Fruit fly (Drosophila melanogaster) whole organism, embryonic: ENCODE results near the gene TFAM.

Experiments used
- Aef1 ChIP-seq: fragments of 200-800 bp; sonication (Bioruptor generic); IDR thresholded peaks from 3 replicates; pipeline ENCODE4 v1.3.6; 2022; ENCODE audit warnings: missing biosample characterization, missing genetic modification characterization
- CG10959 ChIP-seq: fragments of 200-800 bp; sonication (Bioruptor generic); IDR thresholded peaks from 2 replicates; pipeline ENCODE4 v1.3.6; 2022; ENCODE audit warnings: missing biosample characterization, missing genetic modification characterization
- CG11398 ChIP-seq: fragments of 200-800 bp; sonication (Bioruptor generic); optimal IDR thresholded peaks from 2 replicates; lab custom pipeline; 2016; ENCODE audit warnings: missing biosample characterization, missing genetic modification characterization
- CG11696 ChIP-seq: fragments of 200-800 bp; sonication (Bioruptor generic); IDR thresholded peaks from 2 replicates; pipeline ENCODE4 v1.3.6; 2022; ENCODE audit warnings: missing biosample characterization, missing genetic modification characterization
- CG15011 ChIP-seq: fragments of 200-800 bp; sonication (Bioruptor generic); optimal IDR thresholded peaks from 3 replicates; lab custom pipeline; 2018; ENCODE audit warnings: missing biosample characterization, mild to moderate bottlenecking, missing genetic modification characterization
- CG1602 ChIP-seq: fragments of 200-800 bp; sonication (Bioruptor generic); optimal IDR thresholded peaks from 3 replicates; lab custom pipeline; 2016; ENCODE audit warnings: missing biosample characterization, missing genetic modification characterization
- CG4282 ChIP-seq: fragments of 200-800 bp; sonication (Bioruptor generic); optimal IDR thresholded peaks from 2 replicates; lab custom pipeline; 2016; ENCODE audit warnings: missing biosample characterization, missing genetic modification characterization
- CG4617 ChIP-seq: fragments of 200-800 bp; sonication (Bioruptor generic); optimal IDR thresholded peaks from 3 replicates; lab custom pipeline; 2016; ENCODE audit warnings: missing biosample characterization, missing genetic modification characterization, borderline replicate concordance
- CG4730 ChIP-seq: fragments of 200-800 bp; sonication (Bioruptor generic); IDR thresholded peaks from 2 replicates; pipeline ENCODE4 v1.3.6; 2022; ENCODE audit warnings: missing biosample characterization, missing genetic modification characterization
- CG4854 ChIP-seq: fragments of 200-800 bp; sonication (Bioruptor generic); optimal IDR thresholded peaks from 2 replicates; lab custom pipeline; 2016; ENCODE audit warnings: missing biosample characterization, missing genetic modification characterization, inconsistent platforms
- CG6791 ChIP-seq: fragments of 200-800 bp; sonication (Bioruptor generic); IDR thresholded peaks from 3 replicates; pipeline ENCODE4 v1.3.6; 2022; ENCODE audit warnings: missing biosample characterization, missing genetic modification characterization; ENCODE audit not compliant: partially characterized antibody
- CG7357 ChIP-seq: fragments of 200-800 bp; sonication (Bioruptor generic); IDR thresholded peaks from 3 replicates; pipeline ENCODE4 v1.3.6; 2022; ENCODE audit warnings: missing biosample characterization, missing genetic modification characterization
- CTCF ChIP-seq: fragments of 200-800 bp; sonication (Bioruptor generic); optimal IDR thresholded peaks from 2 replicates; lab custom pipeline; 2017; ENCODE audit warnings: missing biosample characterization, mild to moderate bottlenecking, missing genetic modification characterization, moderate library complexity
- D ChIP-seq, 2 experiments: fragments of 200-800 bp in 1 of 2; fragments of >200 bp in 1 of 2; sonication (Bioruptor generic) in 1 of 2; optimal IDR thresholded peaks; 2 replicates in 1 of 2; 3 replicates in 1 of 2; lab custom pipeline; 2017; ENCODE audit warnings: mild to moderate bottlenecking in 1 of 2, missing biosample characterization in 1 of 2, missing genetic modification characterization in 1 of 2, missing genetic modification reagents in 1 of 2
- Dek ChIP-seq: fragments of 200-800 bp; sonication (Bioruptor generic); optimal IDR thresholded peaks from 3 replicates; lab custom pipeline; 2019; ENCODE audit warnings: missing biosample characterization, mild to moderate bottlenecking, missing genetic modification characterization, moderate library complexity
- Doc3 ChIP-seq: fragments of 200-800 bp; sonication (Bioruptor generic); IDR thresholded peaks from 3 replicates; pipeline ENCODE4 v1.3.6; 2022; ENCODE audit warnings: missing biosample characterization, missing genetic modification characterization; ENCODE audit not compliant: partially characterized antibody
- Ets65A ChIP-seq: fragments of 200-800 bp; sonication (Bioruptor generic); peaks from one replicate; lab custom pipeline; 2016; ENCODE audit warnings: missing biosample characterization, missing genetic modification characterization
- Fer3 ChIP-seq: fragments of 200-800 bp; sonication (Bioruptor generic); optimal IDR thresholded peaks from 2 replicates; lab custom pipeline; 2018; ENCODE audit warnings: missing biosample characterization, mild to moderate bottlenecking, missing genetic modification characterization, moderate library complexity
- HLHmδ ChIP-seq: fragments of 200-800 bp; sonication (Bioruptor generic); optimal IDR thresholded peaks from 2 replicates; lab custom pipeline; 2018; ENCODE audit warnings: missing biosample characterization, mild to moderate bottlenecking, missing genetic modification characterization, moderate library complexity
- Jarid2 ChIP-seq: fragments of 200-800 bp; sonication (Bioruptor generic); optimal IDR thresholded peaks from 3 replicates; lab custom pipeline; 2017; ENCODE audit warnings: mild to moderate bottlenecking, missing biosample characterization, missing genetic modification reagents, missing genetic modification characterization
- Lhr ChIP-seq: fragments of 200-800 bp; sonication (Bioruptor generic); optimal IDR thresholded peaks from 3 replicates; lab custom pipeline; 2017; ENCODE audit warnings: mild to moderate bottlenecking, missing biosample characterization, missing genetic modification reagents, missing genetic modification characterization
- Rfx ChIP-seq: fragments of 200-800 bp; sonication (Bioruptor generic); IDR thresholded peaks from 2 replicates; pipeline ENCODE4 v1.3.6; 2022; ENCODE audit warnings: missing biosample characterization, missing genetic modification characterization
- Sox102F ChIP-seq: fragments of 200-800 bp; sonication (Bioruptor generic); optimal IDR thresholded peaks from 2 replicates; lab custom pipeline; 2018; ENCODE audit warnings: missing biosample characterization, mild to moderate bottlenecking, missing genetic modification characterization, moderate library complexity
- Ssrp ChIP-seq: fragments of 200-800 bp; sonication (Bioruptor generic); optimal IDR thresholded peaks from 2 replicates; lab custom pipeline; 2018; ENCODE audit warnings: missing biosample characterization, mild to moderate bottlenecking, missing genetic modification characterization, moderate library complexity
- ap ChIP-seq: fragments of 200-800 bp; sonication (Bioruptor generic); IDR thresholded peaks from 2 replicates; pipeline ENCODE4 v1.3.6; 2022; ENCODE audit warnings: missing biosample characterization, missing genetic modification characterization
- caup ChIP-seq: fragments of 200-800 bp; sonication (Bioruptor generic); optimal IDR thresholded peaks from 3 replicates; lab custom pipeline; 2017; ENCODE audit warnings: missing biosample characterization, mild to moderate bottlenecking, missing genetic modification characterization, moderate library complexity; ENCODE audit not compliant: severe bottlenecking
- disco-r ChIP-seq: fragments of 200-800 bp; sonication (Bioruptor generic); optimal IDR thresholded peaks from 2 replicates; lab custom pipeline; 2016; ENCODE audit warnings: missing biosample characterization, missing genetic modification characterization
- dmrt11E ChIP-seq: fragments of 200-800 bp; sonication (Bioruptor generic); optimal IDR thresholded peaks from 3 replicates; lab custom pipeline; 2018; ENCODE audit warnings: missing biosample characterization, mild to moderate bottlenecking, missing genetic modification characterization, moderate library complexity
- dmrt99B ChIP-seq: fragments of 200-800 bp; sonication (Bioruptor generic); optimal IDR thresholded peaks from 2 replicates; lab custom pipeline; 2018; ENCODE audit warnings: missing biosample characterization, mild to moderate bottlenecking, missing genetic modification characterization, moderate library complexity
- ems ChIP-seq: fragments of 200-800 bp; sonication (Bioruptor generic); optimal IDR thresholded peaks from 3 replicates; lab custom pipeline; 2016; ENCODE audit warnings: missing biosample characterization, missing genetic modification characterization
- gcm ChIP-seq: fragments of 200-800 bp; sonication (Bioruptor generic); optimal IDR thresholded peaks from 2 replicates; lab custom pipeline; 2019; ENCODE audit warnings: missing biosample characterization, mild to moderate bottlenecking, missing genetic modification characterization, moderate library complexity
- her ChIP-seq: fragments of 200-800 bp; sonication (Bioruptor generic); optimal IDR thresholded peaks from 2 replicates; lab custom pipeline; 2016; ENCODE audit warnings: missing biosample characterization, missing genetic modification characterization
- jigr1 ChIP-seq: fragments of 200-800 bp; sonication (Bioruptor generic); IDR thresholded peaks from 3 replicates; pipeline ENCODE4 v1.3.6; 2022; ENCODE audit warnings: missing biosample characterization, missing genetic modification characterization
- lbe ChIP-seq: fragments of 200-800 bp; sonication (Bioruptor generic); optimal IDR thresholded peaks from 2 replicates; lab custom pipeline; 2016; ENCODE audit warnings: missing biosample characterization, mild to moderate bottlenecking, missing genetic modification characterization
- lilli ChIP-seq: fragments of 200-800 bp; sonication (Bioruptor generic); optimal IDR thresholded peaks from 3 replicates; lab custom pipeline; 2016; ENCODE audit warnings: missing biosample characterization, missing genetic modification characterization
- maf-S ChIP-seq: fragments of 200-800 bp; sonication (Bioruptor generic); optimal IDR thresholded peaks from 2 replicates; lab custom pipeline; 2016; ENCODE audit warnings: missing biosample characterization, missing genetic modification characterization
- nerfin-2 ChIP-seq: fragments of 200-800 bp; sonication (Bioruptor generic); IDR thresholded peaks from 2 replicates; pipeline ENCODE4 v1.3.6; 2022; ENCODE audit warnings: missing biosample characterization, missing genetic modification characterization; ENCODE audit not compliant: partially characterized antibody
- p53 ChIP-seq: fragments of 200-800 bp; sonication (Bioruptor generic); optimal IDR thresholded peaks from 2 replicates; lab custom pipeline; 2016; ENCODE audit warnings: missing biosample characterization, missing genetic modification characterization
- pan ChIP-seq, 4 experiments: fragments of >200 bp in 3 of 4; fragments of 200-800 bp in 1 of 4; sonication (Bioruptor generic) in 1 of 4; optimal IDR thresholded peaks in 3 of 4; IDR thresholded peaks in 1 of 4; 2 replicates each; pipeline versions ENCODE4 v1.3.6 to Lab custom; 2017 to 2022; ENCODE audit warnings: missing biosample characterization in 2 of 4, missing genetic modification characterization in 2 of 4, mixed read lengths in 1 of 4
- peb ChIP-seq: fragments of 200-800 bp; sonication (Bioruptor generic); IDR thresholded peaks from 2 replicates; pipeline ENCODE4 v1.3.6; 2022; ENCODE audit warnings: missing biosample characterization, missing genetic modification characterization
- salm ChIP-seq: fragments of 200-800 bp; sonication (Bioruptor generic); optimal IDR thresholded peaks from 2 replicates; lab custom pipeline; 2018; ENCODE audit warnings: missing biosample characterization, mild to moderate bottlenecking, missing genetic modification characterization
- schlank ChIP-seq: fragments of 200-800 bp; sonication (Bioruptor generic); optimal IDR thresholded peaks from 2 replicates; lab custom pipeline; 2018; ENCODE audit warnings: missing biosample characterization, mild to moderate bottlenecking, missing genetic modification characterization
- sisA ChIP-seq: fragments of 200-800 bp; sonication (Bioruptor generic); IDR thresholded peaks from 2 replicates; pipeline ENCODE4 v1.3.6; 2022; ENCODE audit warnings: missing biosample characterization, missing genetic modification characterization
- slou ChIP-seq: fragments of 200-800 bp; sonication (Bioruptor generic); optimal IDR thresholded peaks from 3 replicates; lab custom pipeline; 2016; ENCODE audit warnings: missing biosample characterization, missing genetic modification characterization
- sob ChIP-seq: fragments of 200-800 bp; sonication (Bioruptor generic); IDR thresholded peaks from 2 replicates; pipeline ENCODE4 v1.3.6; 2022; ENCODE audit warnings: missing biosample characterization, missing genetic modification characterization
- wek ChIP-seq: fragments of 200-800 bp; sonication (Bioruptor generic); optimal IDR thresholded peaks from 3 replicates; lab custom pipeline; 2018; ENCODE audit warnings: missing biosample characterization, mild to moderate bottlenecking, missing genetic modification characterization, moderate library complexity
- zfh1 ChIP-seq: fragments of 200-800 bp; sonication (Bioruptor generic); IDR thresholded peaks from 3 replicates; pipeline ENCODE4 v1.3.6; 2022; ENCODE audit warnings: missing biosample characterization, missing genetic modification characterization
- zfh2 ChIP-seq: fragments of 200-800 bp; sonication (Bioruptor generic); optimal IDR thresholded peaks from 2 replicates; lab custom pipeline; 2016; ENCODE audit warnings: missing biosample characterization, missing genetic modification characterization

Gene TFAM

dm6 chr3R:20549855-20550603 is 26.8 kb downstream of the TFAM start (continued):
- TF ChIP-seq CG10959 (GFP tag; lab: Robert Waterston, UW): peak; percentile 82
- peak; percentile 90 for TF ChIP-seq dmrt99B (tag; lab: Kevin White, UChicago)
- peak; percentile 85 for TF ChIP-seq sisA (GFP tag; lab: Robert Waterston, UW)
- peak; percentile 73 for TF ChIP-seq peb (GFP tag; lab: Robert Waterston, UW)
- peak; percentile 74 for TF ChIP-seq salm (tag; lab: Kevin White, UChicago)
- TF ChIP-seq CG7357 (GFP tag; lab: Robert Waterston, UW): peak; percentile 80
- TF ChIP-seq lilli (GFP tag; lab: Kevin White, UChicago): peak; percentile 81
- TF ChIP-seq Ssrp (tag; lab: Kevin White, UChicago): peak; percentile 89
- TF ChIP-seq nerfin-2 (GFP tag; lab: Robert Waterston, UW): no peak
- TF ChIP-seq slou (GFP tag; lab: Kevin White, UChicago): peak; percentile 20
- no peak for TF ChIP-seq HLHmδ (GFP tag; lab: Kevin White, UChicago)
- peak; percentile 45 for TF ChIP-seq CG4617 (GFP tag; lab: Kevin White, UChicago)
- peak; percentile 95 for TF ChIP-seq Ets65A (GFP tag; lab: Kevin White, UChicago)
- peak; percentile 14 for TF ChIP-seq zfh2 (GFP tag; lab: Kevin White, UChicago)
- TF ChIP-seq CG1602: peak; percentile 81
- peak; percentile 50; the same call in 1 of the 3 replicates for TF ChIP-seq jigr1 (GFP tag; lab: Robert Waterston, UW)
- no peak for TF ChIP-seq wek (GFP tag; lab: Kevin White, UChicago)
- peak; percentile 89 for TF ChIP-seq zfh1 (GFP tag; lab: Robert Waterston, UW)
- peak; percentile 65 for TF ChIP-seq Lhr (GFP tag; lab: Kevin White, UChicago)
- no peak for TF ChIP-seq disco-r (GFP tag; lab: Kevin White, UChicago)
- peak; percentile 49 for TF ChIP-seq schlank
- no peak for TF ChIP-seq CG4282 (GFP tag; lab: Kevin White, UChicago)
- peak; percentile 85 for TF ChIP-seq dmrt11E (tag; lab: Kevin White, UChicago)
- no peak for TF ChIP-seq her (GFP tag; lab: Kevin White, UChicago)
- TF ChIP-seq Jarid2 (GFP tag; lab: Kevin White, UChicago): peak; percentile 15
- peak; percentile 89 for TF ChIP-seq Fer3
- peak; percentile 63 for TF ChIP-seq ems (GFP tag; lab: Kevin White, UChicago)
- peak; percentile 84 for TF ChIP-seq Sox102F (GFP tag; lab: Kevin White, UChicago)
- TF ChIP-seq Doc3 (GFP tag; lab: Robert Waterston, UW): no peak
- TF ChIP-seq CG6791 (GFP tag; lab: Robert Waterston, UW): 0 out of 3 replicates have a peak, but pooled peaks have one; percentile 5
- TF ChIP-seq p53 (GFP tag; lab: Kevin White, UChicago): no peak
- TF ChIP-seq lbe (GFP tag; lab: Kevin White, UChicago): peak; percentile 63
- peak; percentile 45 for TF ChIP-seq CG4854 (GFP tag; lab: Kevin White, UChicago)
- TF ChIP-seq pan (optimal IDR thresholded peaks at IDR 0.05; lab: Kevin White, UChicago): no peak
- peak in 1 of 2 experiments; percentile 77 for TF ChIP-seq pan (GFP tag; optimal IDR thresholded peaks at IDR 0.05 in 1 of 2, IDR thresholded peaks at IDR 0.05 in 1 of 2)
- no peak for TF ChIP-seq CG11398 (GFP tag; lab: Kevin White, UChicago)
- TF ChIP-seq CTCF (GFP tag; lab: Kevin White, UChicago): no peak
- peak; percentile 62 for TF ChIP-seq ap (GFP tag; lab: Robert Waterston, UW)
- TF ChIP-seq Rfx (GFP tag; lab: Robert Waterston, UW): peak; percentile 89
- peak; percentile 86 for TF ChIP-seq caup (GFP tag; lab: Kevin White, UChicago)
- peak; percentile 67 for TF ChIP-seq Dek (tag; lab: Kevin White, UChicago)
- TF ChIP-seq Aef1: peak; percentile 84
- TF ChIP-seq CG15011 (GFP tag; lab: Kevin White, UChicago): peak; percentile 62
- TF ChIP-seq sob (GFP tag; lab: Robert Waterston, UW): peak; percentile 84
- peak; percentile 81 for TF ChIP-seq CG4730 (GFP tag; lab: Robert Waterston, UW)
- TF ChIP-seq D (optimal IDR thresholded peaks at IDR 0.05; lab: Kevin White, UChicago): no peak
- peak; percentile 85 for TF ChIP-seq D (GFP tag; optimal IDR thresholded peaks at IDR 0.05; lab: Kevin White, UChicago)
- TF ChIP-seq gcm (GFP tag; lab: Kevin White, UChicago): peak; percentile 85
- TF ChIP-seq maf-S (GFP tag; lab: Kevin White, UChicago): no peak
- TF ChIP-seq CG11696: peak; percentile 72; the same call in 1 of the 2 replicates
